Worm (Caenorhabditis elegans): ENCODE results near the gene Y46B2A.3.
"Not testable (repeated sequence)": the region's sequence is repeated elsewhere in the genome, so short reads cannot be mapped to it uniquely, and the experiment has no call there.

Y46B2A.3 gene

ce11 chrII:822730-823129, 44.0 kb downstream of the Y46B2A.3 start, which contains the start of gene msrp-4:
msrp-4 (minus strand) TSS chrII:822830.
- TF ChIP-seq M03D4.4 (tag; optimal IDR thresholded peaks at IDR 0.05); hlh-1 (tag; optimal IDR thresholded peaks at IDR 0.05); elt-1 (tag; optimal IDR thresholded peaks at IDR 0.05; ENCODE audit: borderline replicate concordance, insufficient read depth): not testable (repeated sequence)

DNA sequence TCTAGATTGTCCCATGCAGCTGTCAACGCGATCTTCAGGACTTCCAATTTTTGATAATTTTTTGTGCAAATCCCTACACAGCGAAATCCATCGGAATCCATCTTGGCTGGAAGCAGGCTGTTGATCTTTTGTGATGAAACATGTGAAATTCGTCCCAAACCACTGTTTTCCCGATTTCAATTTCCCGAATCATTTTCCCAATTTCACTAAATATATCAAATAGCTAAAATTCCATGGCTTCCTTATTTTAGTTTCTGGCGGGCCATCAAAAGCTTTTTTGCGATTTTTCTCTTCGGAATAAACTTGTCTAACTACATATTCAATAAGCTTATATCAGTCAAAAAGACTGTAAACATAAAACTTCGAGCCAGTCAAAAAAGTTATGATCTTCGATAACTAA, 45.2 kb downstream of the Y46B2A.3 start, which contains the start of gene F46F5.8:
Gene F46F5.8, minus strand, starts transcription at position 101 of the 400 bp plus-strand sequence.
- TF ChIP-seq bed-3 (GFP tag; optimal IDR thresholded peaks at IDR 0.05): no peak
- TF ChIP-seq tbx-8 (GFP tag; optimal IDR thresholded peaks at IDR 0.05): no peak
- no peak for TF ChIP-seq sem-2 (GFP tag; optimal IDR thresholded peaks at IDR 0.05)
- no peak for TF ChIP-seq nhr-2 (tag; optimal IDR thresholded peaks at IDR 0.05)
- no peak for TF ChIP-seq hlh-1 (tag; optimal IDR thresholded peaks at IDR 0.05)
- TF ChIP-seq nhr-76 (tag; optimal IDR thresholded peaks at IDR 0.05): no peak
- no peak for TF ChIP-seq ham-2 (GFP tag; optimal IDR thresholded peaks at IDR 0.05)
- TF ChIP-seq mls-2 (tag; optimal IDR thresholded peaks at IDR 0.05): no peak
- TF ChIP-seq unc-62 (GFP tag; optimal IDR thresholded peaks at IDR 0.05): no peak
- no peak for TF ChIP-seq unc-120 (tag; optimal IDR thresholded peaks at IDR 0.05; ENCODE audit: poor library complexity, severe bottlenecking)
- no peak for TF ChIP-seq sptf-1 (tag; optimal IDR thresholded peaks at IDR 0.05)
- TF ChIP-seq nhr-237 (tag; optimal IDR thresholded peaks at IDR 0.05): no peak
- TF ChIP-seq flh-1 (GFP tag; optimal IDR thresholded peaks at IDR 0.05): no peak
- TF ChIP-seq ceh-83 (GFP tag; optimal IDR thresholded peaks at IDR 0.05): no peak
- TF ChIP-seq ceh-39 (tag; optimal IDR thresholded peaks at IDR 0.05): no peak
- no peak for TF ChIP-seq ztf-11 (tag; optimal IDR thresholded peaks at IDR 0.05)

ce11 chrII:820519-820918, 46.2 kb downstream of the Y46B2A.3 start, which contains the start of gene F46F5.7:
F46F5.7 (minus strand) TSS chrII:820619.
- no peak for TF ChIP-seq nhr-237 (tag; optimal IDR thresholded peaks at IDR 0.05)
- TF ChIP-seq elt-3 (tag; optimal IDR thresholded peaks at IDR 0.05): no peak
- no peak for TF ChIP-seq drap-1 (GFP tag; optimal IDR thresholded peaks at IDR 0.05)
- no peak for TF ChIP-seq ham-2 (GFP tag; optimal IDR thresholded peaks at IDR 0.05)
- no peak for TF ChIP-seq lin-32 (GFP tag; optimal IDR thresholded peaks at IDR 0.05)
- no peak for TF ChIP-seq lsy-2 (tag; optimal IDR thresholded peaks at IDR 0.05)
- TF ChIP-seq nhr-28 (tag; optimal IDR thresholded peaks at IDR 0.05): no peak
- TF ChIP-seq ceh-83 (GFP tag; optimal IDR thresholded peaks at IDR 0.05): no peak
- no peak for TF ChIP-seq unc-120 (tag; optimal IDR thresholded peaks at IDR 0.05; ENCODE audit: poor library complexity, severe bottlenecking)
- no peak for TF ChIP-seq sptf-1 (tag; optimal IDR thresholded peaks at IDR 0.05)
- no peak for TF ChIP-seq ces-1 (GFP tag; optimal IDR thresholded peaks at IDR 0.05)
- no peak for TF ChIP-seq unc-39 (tag; optimal IDR thresholded peaks at IDR 0.05)
- TF ChIP-seq ceh-43 (GFP tag; optimal IDR thresholded peaks at IDR 0.05): no peak
- no peak for TF ChIP-seq pha-4 (tag; optimal IDR thresholded peaks at IDR 0.05)

ce11 chrII:814737-815136, 52.0 kb downstream of the Y46B2A.3 start, which contains the start of gene msrp-3:
msrp-3 (minus strand) TSS chrII:814837.
- no peak for TF ChIP-seq nhr-12 (tag; optimal IDR thresholded peaks at IDR 0.05)
- no peak for TF ChIP-seq unc-62 (GFP tag; optimal IDR thresholded peaks at IDR 0.05)
- TF ChIP-seq nhr-2 (tag; optimal IDR thresholded peaks at IDR 0.05): no peak
- TF ChIP-seq mls-2 (tag; optimal IDR thresholded peaks at IDR 0.05): no peak
- no peak for TF ChIP-seq mep-1 (tag; optimal IDR thresholded peaks at IDR 0.05)
- no peak for TF ChIP-seq ceh-43 (GFP tag; optimal IDR thresholded peaks at IDR 0.05)
- no peak for TF ChIP-seq lsy-2 (tag; optimal IDR thresholded peaks at IDR 0.05)
- TF ChIP-seq zip-8 (tag; optimal IDR thresholded peaks at IDR 0.05): no peak
- TF ChIP-seq flh-1 (GFP tag; optimal IDR thresholded peaks at IDR 0.05): no peak
- TF ChIP-seq nhr-28 (tag; optimal IDR thresholded peaks at IDR 0.05): no peak
- no peak for TF ChIP-seq M03D4.4 (tag; optimal IDR thresholded peaks at IDR 0.05)
- no peak for TF ChIP-seq sem-2 (GFP tag; optimal IDR thresholded peaks at IDR 0.05)
- TF ChIP-seq pha-4 (tag; optimal IDR thresholded peaks at IDR 0.05): no peak
- no peak for TF ChIP-seq bed-3 (GFP tag; optimal IDR thresholded peaks at IDR 0.05)
- TF ChIP-seq ztf-11 (tag; optimal IDR thresholded peaks at IDR 0.05): no peak
- TF ChIP-seq lin-32 (GFP tag; optimal IDR thresholded peaks at IDR 0.05): no peak
